Worm (Caenorhabditis elegans): ENCODE measurements around the gene cav-2.

Gene cav-2

DNA sequence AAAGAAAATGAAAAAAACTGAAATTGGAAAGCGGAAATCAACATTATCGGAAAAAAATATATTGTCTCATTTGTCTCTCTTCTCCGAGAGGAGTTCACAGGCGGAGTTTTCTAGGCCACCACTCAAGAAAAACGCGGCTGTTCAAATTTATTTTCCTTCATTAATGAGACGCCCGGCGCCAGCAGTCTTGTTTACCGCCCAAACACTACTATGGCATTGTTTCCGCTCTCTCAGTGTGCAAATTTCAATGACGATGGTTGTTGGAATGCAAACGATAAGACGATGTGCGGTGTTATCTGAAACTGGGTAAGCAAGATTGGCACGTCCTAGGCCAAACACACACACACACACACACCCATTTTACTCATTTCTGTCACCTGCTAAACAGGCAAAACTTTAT is at the start of gene cav-2:
TSS of gene cav-2 (plus strand) at position 359 of the 400 bp plus-strand sequence.
- TF ChIP-seq nhr-12 (tag; optimal IDR thresholded peaks at IDR 0.05) = no peak
- no peak for TF ChIP-seq bed-3 (GFP tag; optimal IDR thresholded peaks at IDR 0.05)
- TF ChIP-seq sptf-1 (tag; optimal IDR thresholded peaks at IDR 0.05) = peak; percentile 65
- no peak for TF ChIP-seq drap-1 (GFP tag; optimal IDR thresholded peaks at IDR 0.05)
- TF ChIP-seq tbx-8 (GFP tag; optimal IDR thresholded peaks at IDR 0.05) = no peak
- no peak for TF ChIP-seq elt-1 (tag; optimal IDR thresholded peaks at IDR 0.05; ENCODE audit: borderline replicate concordance, insufficient read depth)
- TF ChIP-seq zip-8 (tag; optimal IDR thresholded peaks at IDR 0.05) = no peak
- no peak for TF ChIP-seq snpc-4 (tag; optimal IDR thresholded peaks at IDR 0.05)
- TF ChIP-seq ceh-83 (GFP tag; optimal IDR thresholded peaks at IDR 0.05) = no peak
- no peak for TF ChIP-seq unc-62 (GFP tag; optimal IDR thresholded peaks at IDR 0.05)
- no peak for TF ChIP-seq cnd-1 (tag; optimal IDR thresholded peaks at IDR 0.05)
- peak; percentile 46 for TF ChIP-seq pha-4 (tag; optimal IDR thresholded peaks at IDR 0.05)
- TF ChIP-seq M03D4.4 (tag; optimal IDR thresholded peaks at IDR 0.05) = no peak
- TF ChIP-seq ceh-43 (GFP tag; optimal IDR thresholded peaks at IDR 0.05) = no peak
- TF ChIP-seq lsy-2 (tag; optimal IDR thresholded peaks at IDR 0.05) = peak; percentile 46
- no peak for TF ChIP-seq nhr-2 (tag; optimal IDR thresholded peaks at IDR 0.05)
- no peak for TF ChIP-seq ztf-11 (tag; optimal IDR thresholded peaks at IDR 0.05)
- TF ChIP-seq nhr-76 (tag; optimal IDR thresholded peaks at IDR 0.05) = no peak
- no peak for TF ChIP-seq blmp-1 (tag; optimal IDR thresholded peaks at IDR 0.05)
- no peak for TF ChIP-seq sem-2 (GFP tag; optimal IDR thresholded peaks at IDR 0.05)
- TF ChIP-seq mls-2 (tag; optimal IDR thresholded peaks at IDR 0.05) = peak; percentile 11
- no peak for TF ChIP-seq lin-13 (tag; optimal IDR thresholded peaks at IDR 0.05)
- peak; percentile 35 for TF ChIP-seq mep-1 (tag; optimal IDR thresholded peaks at IDR 0.05)
- no peak for TF ChIP-seq elt-3 (tag; optimal IDR thresholded peaks at IDR 0.05)
- no peak for TF ChIP-seq flh-1 (GFP tag; optimal IDR thresholded peaks at IDR 0.05)
- TF ChIP-seq nhr-28 (tag; optimal IDR thresholded peaks at IDR 0.05) = no peak
- TF ChIP-seq ham-2 (GFP tag; optimal IDR thresholded peaks at IDR 0.05) = no peak
- TF ChIP-seq lin-32 (GFP tag; optimal IDR thresholded peaks at IDR 0.05) = no peak
- peak; percentile 75 for TF ChIP-seq ces-1 (GFP tag; optimal IDR thresholded peaks at IDR 0.05)
- peak; percentile 28 for TF ChIP-seq hlh-1 (tag; optimal IDR thresholded peaks at IDR 0.05)
- TF ChIP-seq unc-120 (tag; optimal IDR thresholded peaks at IDR 0.05; ENCODE audit: poor library complexity, severe bottlenecking) = no peak
- peak; percentile 53 for TF ChIP-seq nhr-237 (tag; optimal IDR thresholded peaks at IDR 0.05)
- TF ChIP-seq ceh-39 (tag; optimal IDR thresholded peaks at IDR 0.05) = peak; percentile 19
- no peak for TF ChIP-seq unc-39 (tag; optimal IDR thresholded peaks at IDR 0.05)

DNA sequence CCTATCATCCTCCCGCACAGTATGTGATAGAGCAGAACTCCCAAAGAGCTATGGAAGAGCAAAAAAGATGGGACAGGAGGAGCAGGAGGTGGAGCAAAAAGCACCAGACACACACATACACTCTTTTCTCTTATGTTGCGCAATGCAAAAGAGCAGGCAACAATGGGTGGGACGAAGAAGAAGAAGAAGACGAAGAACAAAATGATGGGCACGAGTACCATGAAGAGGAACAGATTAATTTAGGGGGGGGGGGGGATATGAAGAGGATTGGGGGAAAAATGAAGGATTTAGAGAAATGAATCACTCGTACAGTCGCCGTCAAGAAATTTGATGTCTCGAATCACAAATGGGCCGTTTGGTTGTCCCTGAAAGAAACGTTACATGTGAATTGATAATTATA is 45.3 kb upstream of the cav-2 start, which contains the start of gene avr-15:
TSS of gene avr-15 (minus strand) at position 101 of the 400 bp plus-strand sequence.
- TF ChIP-seq zip-8 (tag; optimal IDR thresholded peaks at IDR 0.05) = peak; percentile 64
- no peak for TF ChIP-seq mep-1 (tag; optimal IDR thresholded peaks at IDR 0.05)

DNA sequence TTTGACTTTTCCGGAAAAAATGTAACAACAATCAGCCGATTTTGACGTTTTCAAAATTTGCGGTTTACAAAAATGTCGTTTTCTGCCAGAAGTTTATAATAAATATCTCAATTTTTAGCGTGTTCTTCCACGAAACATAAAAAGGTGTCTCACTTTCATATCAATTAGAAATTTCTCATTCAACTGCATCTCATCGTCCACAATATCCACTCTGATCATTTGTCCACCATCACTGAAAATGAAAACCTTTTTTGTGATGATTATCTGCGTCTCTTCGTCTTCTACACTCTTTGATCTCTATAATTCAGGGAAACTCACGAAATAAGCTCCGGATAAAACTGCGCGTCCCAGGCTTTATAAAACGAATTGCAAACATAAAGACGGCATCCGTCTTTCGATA is 44.4 kb upstream of the cav-2 start:
- no peak for TF ChIP-seq elt-3 (tag; optimal IDR thresholded peaks at IDR 0.05)
- no peak for TF ChIP-seq unc-120 (tag; optimal IDR thresholded peaks at IDR 0.05; ENCODE audit: poor library complexity, severe bottlenecking)
- no peak for TF ChIP-seq drap-1 (GFP tag; optimal IDR thresholded peaks at IDR 0.05)
- no peak for TF ChIP-seq flh-1 (GFP tag; optimal IDR thresholded peaks at IDR 0.05)
- no peak for TF ChIP-seq nhr-28 (tag; optimal IDR thresholded peaks at IDR 0.05)
- TF ChIP-seq ceh-43 (GFP tag; optimal IDR thresholded peaks at IDR 0.05) = no peak
- no peak for TF ChIP-seq unc-39 (tag; optimal IDR thresholded peaks at IDR 0.05)
- no peak for TF ChIP-seq mab-5 (tag; optimal IDR thresholded peaks at IDR 0.05)
- no peak for TF ChIP-seq unc-62 (GFP tag; optimal IDR thresholded peaks at IDR 0.05)
- TF ChIP-seq ztf-11 (tag; optimal IDR thresholded peaks at IDR 0.05) = no peak
- no peak for TF ChIP-seq lin-32 (GFP tag; optimal IDR thresholded peaks at IDR 0.05)
- no peak for TF ChIP-seq nhr-12 (tag; optimal IDR thresholded peaks at IDR 0.05)
- TF ChIP-seq tbx-8 (GFP tag; optimal IDR thresholded peaks at IDR 0.05) = no peak
- TF ChIP-seq ces-1 (GFP tag; optimal IDR thresholded peaks at IDR 0.05) = no peak
- TF ChIP-seq elt-1 (tag; optimal IDR thresholded peaks at IDR 0.05; ENCODE audit: borderline replicate concordance, insufficient read depth) = no peak
- no peak for TF ChIP-seq sptf-1 (tag; optimal IDR thresholded peaks at IDR 0.05)
- no peak for TF ChIP-seq cnd-1 (tag; optimal IDR thresholded peaks at IDR 0.05)

DNA sequence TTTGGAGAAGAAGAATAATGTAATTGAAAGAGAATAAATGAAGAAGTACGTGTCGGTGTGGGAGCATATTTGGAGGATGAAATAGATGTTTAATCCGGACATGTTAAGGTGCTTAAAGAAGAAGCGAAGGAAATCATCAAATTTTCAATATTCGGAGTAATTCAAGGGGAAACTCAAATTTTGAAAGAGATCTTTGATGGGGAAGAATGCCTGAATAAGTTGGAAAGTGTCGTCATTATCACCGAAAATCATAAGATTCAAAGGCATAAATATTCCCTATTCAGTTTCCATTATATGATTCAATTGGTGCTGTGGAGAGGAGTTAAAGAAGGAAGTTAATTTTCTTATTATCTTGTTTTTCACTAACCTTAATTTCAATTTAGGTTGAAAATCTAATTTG is 41.8 kb upstream of the cav-2 start, which contains the start of gene semi-1:
TSS of gene semi-1 (minus strand) at position 101 of the 400 bp plus-strand sequence.
- TF ChIP-seq ceh-83 (GFP tag; optimal IDR thresholded peaks at IDR 0.05) = no peak
- TF ChIP-seq lin-32 (GFP tag; optimal IDR thresholded peaks at IDR 0.05) = no peak
- no peak for TF ChIP-seq mls-2 (tag; optimal IDR thresholded peaks at IDR 0.05)
- TF ChIP-seq ces-1 (GFP tag; optimal IDR thresholded peaks at IDR 0.05) = no peak
- TF ChIP-seq tbx-8 (GFP tag; optimal IDR thresholded peaks at IDR 0.05) = no peak
- no peak for TF ChIP-seq drap-1 (GFP tag; optimal IDR thresholded peaks at IDR 0.05)
- no peak for TF ChIP-seq elt-3 (tag; optimal IDR thresholded peaks at IDR 0.05)
- TF ChIP-seq nhr-76 (tag; optimal IDR thresholded peaks at IDR 0.05) = no peak
- TF ChIP-seq sptf-1 (tag; optimal IDR thresholded peaks at IDR 0.05) = no peak
- TF ChIP-seq cnd-1 (tag; optimal IDR thresholded peaks at IDR 0.05) = no peak
- TF ChIP-seq hlh-1 (tag; optimal IDR thresholded peaks at IDR 0.05) = no peak
- no peak for TF ChIP-seq ham-2 (GFP tag; optimal IDR thresholded peaks at IDR 0.05)
- TF ChIP-seq ceh-43 (GFP tag; optimal IDR thresholded peaks at IDR 0.05) = no peak

Data from whole organism, mixed stage, embryonic.